Worm (Caenorhabditis elegans) whole organism, L4/young adult: ENCODE data around the gene T05B9.2.

ENCODE experiments used
- W03F9.2 ChIP-seq: fragments of 150-350 bp; optimal IDR thresholded peaks from 2 replicates; lab custom pipeline; 2014; ENCODE audit warnings: missing biosample characterization, missing genetic modification characterization
- him-1 ChIP-seq: sonication (generic microtip); optimal IDR thresholded peaks from 2 replicates; lab custom pipeline; 2016; ENCODE audit warnings: missing genotype, missing genetic modification reagents, missing genetic modification characterization, missing compliant biosample characterization

DNA sequence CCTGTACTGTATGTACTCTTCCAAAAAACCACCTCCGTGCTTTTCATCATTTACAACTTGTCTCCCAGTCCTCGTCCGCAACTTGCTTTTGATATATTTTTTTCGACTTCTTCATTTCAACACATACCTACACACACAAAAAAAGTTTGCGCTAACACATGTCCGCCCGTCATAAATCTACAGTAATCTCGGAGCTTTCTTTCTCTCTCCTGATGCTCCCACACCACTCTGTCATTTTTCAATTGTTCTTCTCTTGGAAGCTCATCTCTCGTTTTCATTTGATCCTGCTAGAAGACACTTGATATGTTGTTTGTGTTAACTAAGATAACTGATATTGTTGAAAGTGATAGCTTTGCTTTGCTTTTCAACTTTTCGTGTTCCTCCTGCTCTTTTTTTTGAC is 25.5 kb downstream of the T05B9.2 start:
- TF ChIP-seq W03F9.2 (tag; lab: Kevin White, UChicago) (no peak), him-1 (no peak)
